Fruit fly (Drosophila melanogaster) whole organism, wandering third instar larva: ENCODE data around the gene Msp300.

ENCODE experiments used
- Dfd ChIP-seq: fragments of >200 bp; optimal IDR thresholded peaks from 2 replicates; lab custom pipeline; 2017; ENCODE audit warnings: missing biosample characterization, missing genetic modification characterization
- N ChIP-seq: fragments of >200 bp; optimal IDR thresholded peaks from 2 replicates; lab custom pipeline; 2018; ENCODE audit warnings: missing biosample characterization, missing external identifiers, missing genetic modification characterization
- OdsH ChIP-seq: fragments of 200-800 bp; sonication (Bioruptor generic); optimal IDR thresholded peaks from 2 replicates; lab custom pipeline; 2016; ENCODE audit warnings: missing biosample characterization, mild to moderate bottlenecking, missing genetic modification characterization
- ey ChIP-seq: fragments of 200-800 bp; sonication (Bioruptor generic); optimal IDR thresholded peaks from 2 replicates; lab custom pipeline; 2016; ENCODE audit warnings: missing biosample characterization, missing genetic modification characterization
- foxo ChIP-seq, 2 experiments: fragments of 200-800 bp; sonication (Bioruptor generic); optimal IDR thresholded peaks; 2 replicates in 1 of 2; 3 replicates in 1 of 2; lab custom pipeline; 2016 to 2017; ENCODE audit warnings: missing biosample characterization in 2 of 2, missing genetic modification characterization in 2 of 2
- h ChIP-seq: fragments of 200-800 bp; sonication (Bioruptor generic); optimal IDR thresholded peaks from 3 replicates; lab custom pipeline; 2016; ENCODE audit warnings: missing biosample characterization, mild to moderate bottlenecking, missing genetic modification characterization
- sage ChIP-seq: fragments of 200-800 bp; sonication (Bioruptor generic); optimal IDR thresholded peaks from 2 replicates; lab custom pipeline; 2016; ENCODE audit warnings: missing biosample characterization, mild to moderate bottlenecking, missing genetic modification characterization
- woc ChIP-seq: sonication (Bioruptor generic); optimal IDR thresholded peaks from 2 replicates; lab custom pipeline; 2016; ENCODE audit warnings: missing biosample characterization, mild to moderate bottlenecking, missing genetic modification characterization

- TF ChIP-seq sage (GFP tag; lab: Kevin White, UChicago) (peak; percentile 80), OdsH (peak; percentile 88), h (GFP tag; lab: Kevin White, UChicago) (peak; percentile 85), foxo (GFP tag; optimal IDR thresholded peaks at IDR 0.05; lab: Kevin White, UChicago) (peak in 1 of 2 experiments; percentile 93), Dfd (GFP tag; lab: Kevin White, UChicago) (no peak), ey (peak; percentile 79), woc (peak; percentile 52), N (GFP tag; lab: Kevin White, UChicago) (no peak)
Measured at dm6 chr2L:5060952-5061478, 39.7 kb upstream of the Msp300 start.
